Fruit fly (Drosophila melanogaster): Measurements from ENCODE around the gene Cul5.

DNA sequence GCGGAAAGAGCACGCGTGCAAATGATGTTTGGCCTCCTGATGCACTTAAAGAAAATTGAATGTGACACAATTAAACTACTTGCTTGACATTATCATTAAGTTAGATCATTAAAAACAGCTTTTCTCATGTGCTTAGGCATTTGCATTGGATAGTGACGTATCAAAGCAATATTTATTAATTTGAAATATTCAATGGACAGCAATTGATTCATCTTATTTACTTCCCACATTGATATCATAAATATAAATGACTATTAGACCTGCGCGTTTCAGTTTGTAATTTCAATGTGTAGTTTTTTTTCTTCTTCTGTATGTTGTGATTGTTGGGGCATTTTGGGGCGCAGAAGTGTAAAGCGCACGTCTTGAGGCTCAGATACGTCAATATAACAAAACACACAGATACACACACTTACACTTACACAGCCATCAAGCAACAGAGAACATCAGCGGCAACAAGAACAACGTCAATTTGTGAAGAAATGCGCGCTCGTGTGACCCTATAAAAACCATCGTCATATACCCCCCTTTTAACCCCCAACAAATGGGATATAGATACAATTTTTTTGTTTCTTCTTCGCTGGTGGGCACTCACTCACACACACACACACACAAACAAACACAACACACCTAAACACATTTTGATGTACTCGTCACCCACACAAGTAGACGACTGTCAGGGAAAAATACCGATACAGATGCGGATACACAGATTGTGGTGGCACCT lies 26.3 kb upstream of the Cul5 start:
- TF ChIP-seq psq (optimal IDR thresholded peaks at IDR 0.05), result no peak
- TF ChIP-seq h (optimal IDR thresholded peaks at IDR 0.05), result no peak
- TF ChIP-seq insv (optimal IDR thresholded peaks at IDR 0.05), result no peak
- TF ChIP-seq Sin3A (optimal IDR thresholded peaks at IDR 0.05), result no peak
